Fruit fly (Drosophila melanogaster) whole organism, embryonic: ENCODE measurements around the gene Gr2a.

Source experiments
- Ada2b ChIP-seq: fragments of 200-800 bp; sonication (Bioruptor generic); IDR thresholded peaks from 2 replicates; pipeline ENCODE4 v1.3.6; 2022; ENCODE audit warnings: missing biosample characterization, missing genetic modification characterization
- Antp ChIP-seq: fragments of 200-800 bp; sonication (Bioruptor generic); optimal IDR thresholded peaks from 3 replicates; lab custom pipeline; 2016; ENCODE audit warnings: missing biosample characterization, missing genetic modification characterization
- Atf3 ChIP-seq: fragments of 200-800 bp; sonication (Bioruptor generic); optimal IDR thresholded peaks from 3 replicates; lab custom pipeline; 2016; ENCODE audit warnings: missing biosample characterization, missing genetic modification characterization
- B-H1 ChIP-seq: fragments of 200-800 bp; sonication (Bioruptor generic); IDR thresholded peaks from 3 replicates; pipeline ENCODE4 v1.3.6; 2022; ENCODE audit warnings: missing biosample characterization, missing genetic modification characterization
- Blimp-1 ChIP-seq: fragments of 200-800 bp; sonication (Bioruptor generic); optimal IDR thresholded peaks from 3 replicates; lab custom pipeline; 2018; ENCODE audit warnings: missing biosample characterization, missing genetic modification characterization, mild to moderate bottlenecking, moderate library complexity, missing genetic modification reagents
- CG11456 ChIP-seq: fragments of 200-800 bp; sonication (Bioruptor generic); IDR thresholded peaks from 3 replicates; pipeline ENCODE4 v1.3.6; 2022; ENCODE audit warnings: missing biosample characterization, missing genetic modification characterization
- CG15601 ChIP-seq: fragments of 200-800 bp; sonication (Bioruptor generic); optimal IDR thresholded peaks from 3 replicates; lab custom pipeline; 2019; ENCODE audit warnings: missing biosample characterization, mild to moderate bottlenecking, missing genetic modification characterization, moderate library complexity
- CG1602 ChIP-seq: fragments of 200-800 bp; sonication (Bioruptor generic); optimal IDR thresholded peaks from 3 replicates; lab custom pipeline; 2016; ENCODE audit warnings: missing biosample characterization, missing genetic modification characterization
- CG17359 ChIP-seq: fragments of 200-800 bp; sonication (Bioruptor generic); optimal IDR thresholded peaks from 3 replicates; lab custom pipeline; 2018; ENCODE audit warnings: missing biosample characterization, mild to moderate bottlenecking, missing genetic modification characterization, moderate library complexity
- CG17829 ChIP-seq: fragments of 200-800 bp; optimal IDR thresholded peaks from 2 replicates; lab custom pipeline; 2019; ENCODE audit warnings: missing biosample characterization, mild to moderate bottlenecking, missing genetic modification characterization, moderate library complexity
- CG18619 ChIP-seq: fragments of 200-800 bp; sonication (Bioruptor generic); optimal IDR thresholded peaks from 3 replicates; lab custom pipeline; 2017; ENCODE audit warnings: missing biosample characterization, mild to moderate bottlenecking, missing genetic modification characterization
- CG33213 ChIP-seq: fragments of 200-800 bp; sonication (Bioruptor generic); optimal IDR thresholded peaks from 3 replicates; lab custom pipeline; 2016; ENCODE audit warnings: missing biosample characterization, missing genetic modification characterization
- CG34224 ChIP-seq: fragments of 200-800 bp; sonication (Bioruptor generic); IDR thresholded peaks from 3 replicates; pipeline ENCODE4 v1.3.6; 2022; ENCODE audit warnings: missing biosample characterization, missing genetic modification characterization; ENCODE audit not compliant: partially characterized antibody
- CG34422 ChIP-seq: fragments of 200-800 bp; sonication (Bioruptor generic); IDR thresholded peaks from 3 replicates; pipeline ENCODE4 v1.3.6; 2022; ENCODE audit warnings: missing biosample characterization, missing genetic modification characterization
- CG4360 ChIP-seq: fragments of 200-800 bp; sonication (Bioruptor generic); IDR thresholded peaks from 2 replicates; pipeline ENCODE4 v1.3.6; 2022; ENCODE audit warnings: missing biosample characterization, missing genetic modification characterization
- CG7271 ChIP-seq: fragments of 200-800 bp; sonication (Bioruptor generic); optimal IDR thresholded peaks from 2 replicates; lab custom pipeline; 2018; ENCODE audit warnings: missing biosample characterization, mild to moderate bottlenecking, missing genetic modification characterization, moderate library complexity
- CG7357 ChIP-seq: fragments of 200-800 bp; sonication (Bioruptor generic); IDR thresholded peaks from 3 replicates; pipeline ENCODE4 v1.3.6; 2022; ENCODE audit warnings: missing biosample characterization, missing genetic modification characterization
- CG7786 ChIP-seq: fragments of 200-800 bp; sonication (Bioruptor generic); optimal IDR thresholded peaks from 2 replicates; lab custom pipeline; 2016; ENCODE audit warnings: missing biosample characterization, missing genetic modification characterization
- CG8359 ChIP-seq: fragments of 200-800 bp; sonication (Bioruptor generic); optimal IDR thresholded peaks from 2 replicates; lab custom pipeline; 2017; ENCODE audit warnings: missing biosample characterization, mild to moderate bottlenecking, missing genetic modification characterization, borderline replicate concordance
- CG8478 ChIP-seq: fragments of >200 bp; optimal IDR thresholded peaks from 2 replicates; lab custom pipeline; 2018
- CG9437 ChIP-seq: fragments of 200-800 bp; sonication (Bioruptor generic); optimal IDR thresholded peaks from 2 replicates; lab custom pipeline; 2018; ENCODE audit warnings: missing biosample characterization, mild to moderate bottlenecking, missing genetic modification characterization
- CG9817 ChIP-seq: fragments of 200-800 bp; sonication (Bioruptor generic); optimal IDR thresholded peaks from 2 replicates; lab custom pipeline; 2018; ENCODE audit warnings: missing biosample characterization, mild to moderate bottlenecking, missing genetic modification characterization, moderate library complexity
- Chrac-16 ChIP-seq: fragments of 200-800 bp; sonication (Bioruptor generic); optimal IDR thresholded peaks from 3 replicates; lab custom pipeline; 2016; ENCODE audit warnings: missing biosample characterization, missing genetic modification characterization
- CrebB ChIP-seq: fragments of 200-800 bp; sonication (Bioruptor generic); optimal IDR thresholded peaks from 3 replicates; lab custom pipeline; 2018; ENCODE audit warnings: missing biosample characterization, mild to moderate bottlenecking, missing genetic modification characterization
- Dref ChIP-seq: fragments of 200-800 bp; sonication (Bioruptor generic); IDR thresholded peaks from 2 replicates; pipeline ENCODE4 v1.3.6; 2022; ENCODE audit warnings: missing biosample characterization, missing genetic modification characterization
- Fer3 ChIP-seq: fragments of 200-800 bp; sonication (Bioruptor generic); optimal IDR thresholded peaks from 2 replicates; lab custom pipeline; 2018; ENCODE audit warnings: missing biosample characterization, mild to moderate bottlenecking, missing genetic modification characterization, moderate library complexity
- Gug ChIP-seq: fragments of 200-800 bp; sonication (Bioruptor generic); IDR thresholded peaks from 4 replicates; pipeline ENCODE4 v1.3.6; 2022; ENCODE audit warnings: missing biosample characterization, missing genetic modification characterization
- H2.0 ChIP-seq: fragments of 200-800 bp; sonication (Bioruptor generic); IDR thresholded peaks from 2 replicates; pipeline ENCODE4 v1.3.6; 2022; ENCODE audit warnings: missing biosample characterization, missing genetic modification characterization
- HmgZ ChIP-seq: fragments of 200-800 bp; sonication (Bioruptor generic); optimal IDR thresholded peaks from 2 replicates; lab custom pipeline; 2018; ENCODE audit warnings: missing biosample characterization, mild to moderate bottlenecking, missing genetic modification characterization
- Lim3 ChIP-seq: fragments of 200-800 bp; sonication (Bioruptor generic); IDR thresholded peaks from 2 replicates; pipeline ENCODE4 v1.3.6; 2022; ENCODE audit warnings: missing biosample characterization, missing genetic modification characterization
- NC2β ChIP-seq: fragments of 200-800 bp; sonication (Bioruptor generic); optimal IDR thresholded peaks from 2 replicates; lab custom pipeline; 2016; ENCODE audit warnings: missing biosample characterization, missing genetic modification characterization
- NFAT ChIP-seq: fragments of 200-800 bp; sonication (Bioruptor generic); IDR thresholded peaks from 2 replicates; pipeline ENCODE4 v1.3.6; 2022; ENCODE audit warnings: missing biosample characterization, missing genetic modification characterization
- Optix ChIP-seq: fragments of 200-800 bp; sonication (Bioruptor generic); IDR thresholded peaks from 3 replicates; pipeline ENCODE4 v1.3.6; 2022; ENCODE audit warnings: missing biosample characterization, missing genetic modification characterization
- Usf ChIP-seq: fragments of 200-800 bp; sonication (Bioruptor generic); optimal IDR thresholded peaks from 2 replicates; lab custom pipeline; 2017; ENCODE audit warnings: missing genotype, missing biosample characterization, missing genetic modification characterization
- Xbp1 ChIP-seq: fragments of 200-800 bp; sonication (Bioruptor generic); optimal IDR thresholded peaks from 3 replicates; lab custom pipeline; 2016; ENCODE audit warnings: missing biosample characterization, mild to moderate bottlenecking, missing genetic modification characterization
- gcm2 ChIP-seq: fragments of 200-800 bp; sonication (Bioruptor generic); optimal IDR thresholded peaks from 2 replicates; lab custom pipeline; 2016; ENCODE audit warnings: missing biosample characterization, missing genetic modification characterization
- hth ChIP-seq: fragments of >200 bp; optimal IDR thresholded peaks from 2 replicates; lab custom pipeline; 2017; ENCODE audit warnings: inconsistent platforms
- kah ChIP-seq: fragments of 200-800 bp; sonication (Bioruptor generic); optimal IDR thresholded peaks from 2 replicates; lab custom pipeline; 2018; ENCODE audit warnings: missing biosample characterization, mild to moderate bottlenecking, missing genetic modification characterization
- ken ChIP-seq: fragments of 200-800 bp; sonication (Bioruptor generic); IDR thresholded peaks from 3 replicates; pipeline ENCODE4 v1.3.6; 2022; ENCODE audit warnings: missing biosample characterization, missing genetic modification characterization
- lilli ChIP-seq: fragments of 200-800 bp; sonication (Bioruptor generic); optimal IDR thresholded peaks from 3 replicates; lab custom pipeline; 2016; ENCODE audit warnings: missing biosample characterization, missing genetic modification characterization
- maf-S ChIP-seq: fragments of 200-800 bp; sonication (Bioruptor generic); optimal IDR thresholded peaks from 2 replicates; lab custom pipeline; 2016; ENCODE audit warnings: missing biosample characterization, missing genetic modification characterization
- mld ChIP-seq: fragments of 200-800 bp; sonication (Bioruptor generic); IDR thresholded peaks from 3 replicates; pipeline ENCODE4 v1.3.6; 2022; ENCODE audit warnings: missing biosample characterization, missing genetic modification characterization; ENCODE audit not compliant: partially characterized antibody
- prd ChIP-seq, 3 experiments: fragments of >200 bp in 2 of 3; fragments of 200-800 bp in 1 of 3; sonication (Bioruptor generic) in 1 of 3; optimal IDR thresholded peaks in 2 of 3; IDR thresholded peaks in 1 of 3; 2 replicates in 2 of 3; 3 replicates in 1 of 3; pipeline versions ENCODE4 v1.3.6 to Lab custom; 2017 to 2022; ENCODE audit warnings: missing biosample characterization in 1 of 3, missing genetic modification characterization in 1 of 3
- scrt ChIP-seq: fragments of 200-800 bp; sonication (Bioruptor generic); optimal IDR thresholded peaks from 2 replicates; lab custom pipeline; 2018; ENCODE audit warnings: missing biosample characterization, mild to moderate bottlenecking, missing genetic modification characterization, moderate library complexity
- sima ChIP-seq: fragments of 200-800 bp; sonication (Bioruptor generic); optimal IDR thresholded peaks from 2 replicates; lab custom pipeline; 2016; ENCODE audit warnings: missing biosample characterization, missing genetic modification characterization
- stc ChIP-seq: fragments of 200-800 bp; sonication (Bioruptor generic); IDR thresholded peaks from 2 replicates; pipeline ENCODE4 v1.3.6; 2022; ENCODE audit warnings: missing biosample characterization, missing genetic modification characterization
- trh ChIP-seq: fragments of 200-800 bp; sonication (Bioruptor generic); optimal IDR thresholded peaks from 2 replicates; lab custom pipeline; 2016; ENCODE audit warnings: missing biosample characterization, missing genetic modification characterization
- wdn ChIP-seq: fragments of 200-800 bp; sonication (Bioruptor generic); IDR thresholded peaks from 2 replicates; pipeline ENCODE4 v1.3.6; 2022; ENCODE audit warnings: missing biosample characterization, missing genetic modification characterization
- z ChIP-seq: fragments of 200-800 bp; sonication (Bioruptor generic); IDR thresholded peaks from 3 replicates; pipeline ENCODE4 v1.3.6; 2022; ENCODE audit warnings: missing biosample characterization, missing genetic modification characterization

The Gr2a gene

dm6 chrX:1482840-1483518, 30.7 kb downstream of the Gr2a start, which contains the start of the genes sta and inc (continued):
- TF ChIP-seq CG7271 (tag; lab: Kevin White, UChicago) (peak; percentile 73), Xbp1 (GFP tag; lab: Kevin White, UChicago) (peak; percentile 38), CrebB (tag; lab: Kevin White, UChicago) (peak; percentile 79), Lim3 (GFP tag; lab: Robert Waterston, UW) (no peak), Antp (GFP tag; lab: Kevin White, UChicago) (peak; percentile 31), CG34224 (GFP tag; lab: Robert Waterston, UW) (peak; percentile 67), Optix (GFP tag; lab: Robert Waterston, UW) (0 out of 3 replicates have a peak, but pooled peaks have one; percentile 41), gcm2 (GFP tag; lab: Kevin White, UChicago) (no peak), CG17829 (tag; lab: Kevin White, UChicago) (peak; percentile 99), prd (optimal IDR thresholded peaks at IDR 0.05; lab: Kevin White, UChicago) (no peak), prd (GFP tag; IDR thresholded peaks at IDR 0.05; lab: Robert Waterston, UW) (0 out of 3 replicates have a peak, but pooled peaks have one; percentile 40), Ada2b (GFP tag; lab: Robert Waterston, UW) (peak; percentile 10; the same call in 1 of the 2 replicates), Dref (GFP tag; lab: Robert Waterston, UW) (peak; percentile 72), CG9437 (GFP tag; lab: Kevin White, UChicago) (no peak), CG1602 (GFP tag; lab: Kevin White, UChicago) (no peak), scrt (GFP tag; lab: Kevin White, UChicago) (peak; percentile 73), Gug (GFP tag; lab: Robert Waterston, UW) (peak; percentile 22; the same call in 1 of the 4 replicates), Chrac-16 (peak; percentile 15), mld (no peak), CG11456 (peak; percentile 74; the same call in 2 of the 3 replicates), Usf (GFP tag; lab: Kevin White, UChicago) (no peak), CG4360 (GFP tag; lab: Robert Waterston, UW) (0 out of 2 replicates have a peak, but pooled peaks have one; percentile 12), HmgZ (tag; lab: Kevin White, UChicago) (peak; percentile 85), CG18619 (GFP tag; lab: Kevin White, UChicago) (peak; percentile 73), B-H1 (GFP tag; lab: Robert Waterston, UW) (no peak; the same call in 2 of the 3 replicates), wdn (GFP tag; lab: Robert Waterston, UW) (peak; percentile 33; the same call in 1 of the 2 replicates), CG7357 (GFP tag; lab: Robert Waterston, UW) (no peak), hth (lab: Kevin White, UChicago) (no peak), lilli (GFP tag; lab: Kevin White, UChicago) (peak; percentile 65), NC2β (GFP tag; lab: Kevin White, UChicago) (peak; percentile 91), trh (GFP tag; lab: Kevin White, UChicago) (no peak), CG9817 (peak; percentile 52), CG8359 (GFP tag; lab: Kevin White, UChicago) (peak; percentile 10), NFAT (GFP tag; lab: Robert Waterston, UW) (peak; percentile 58; the same call in 1 of the 2 replicates), sima (GFP tag; lab: Kevin White, UChicago) (no peak), CG7786 (GFP tag; lab: Kevin White, UChicago) (peak; percentile 18), ken (peak; percentile 67; the same call in 1 of the 3 replicates), CG15601 (tag; lab: Kevin White, UChicago) (peak; percentile 76), kah (peak; percentile 46), H2.0 (GFP tag; lab: Robert Waterston, UW) (0 out of 2 replicates have a peak, but pooled peaks have one; percentile 5), CG33213 (peak; percentile 88), Fer3 (tag; lab: Kevin White, UChicago) (peak; percentile 68), CG17359 (tag; lab: Kevin White, UChicago) (peak; percentile 67), CG8478 (lab: Kevin White, UChicago) (no peak), stc (GFP tag; lab: Robert Waterston, UW) (no peak), Blimp-1 (peak; percentile 12), maf-S (GFP tag; lab: Kevin White, UChicago) (peak; percentile 24), Atf3 (GFP tag; lab: Kevin White, UChicago) (no peak), CG34422 (peak; percentile 80; the same call in 2 of the 3 replicates), z (0 out of 3 replicates have a peak, but pooled peaks have one; percentile 27)
